Worm (Caenorhabditis elegans) whole organism, L4/young adult: ENCODE measurements around the gene F21C10.6.

ENCODE experiments used
- W03F9.2 ChIP-seq: fragments of 150-350 bp; optimal IDR thresholded peaks from 2 replicates; lab custom pipeline; 2014; ENCODE audit warnings: missing biosample characterization, missing genetic modification characterization
- dao-5 ChIP-seq: sonication (generic microtip); optimal IDR thresholded peaks from 2 replicates; lab custom pipeline; 2016; ENCODE audit warnings: missing genotype, missing genetic modification characterization, moderate library complexity, missing compliant biosample characterization
- him-1 ChIP-seq: sonication (generic microtip); optimal IDR thresholded peaks from 2 replicates; lab custom pipeline; 2016; ENCODE audit warnings: missing genotype, missing genetic modification reagents, missing genetic modification characterization, missing compliant biosample characterization

DNA sequence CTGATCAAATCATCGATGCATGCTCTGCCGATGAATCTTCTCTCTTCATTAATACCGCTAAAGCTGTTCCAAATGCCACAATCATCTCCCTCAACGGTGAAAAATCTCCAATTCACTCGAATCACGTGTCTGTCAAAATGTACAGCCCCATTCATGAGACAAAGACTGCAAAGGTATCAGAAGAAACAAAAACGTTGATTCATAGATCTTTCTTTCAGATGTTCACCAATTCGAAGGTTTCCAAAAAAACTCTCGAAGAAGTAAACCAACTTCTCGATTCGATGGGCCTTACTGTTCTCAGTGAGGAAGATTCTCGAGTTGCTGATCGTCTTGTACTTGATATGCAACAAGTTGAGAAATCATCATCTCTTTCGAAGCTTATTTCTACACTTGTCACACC, 27.6 kb upstream of the F21C10.6 start:
- TF ChIP-seq him-1 (tag; lab: Kevin White, UChicago) (no peak), dao-5 (tag; lab: Kevin White, UChicago) (no peak), W03F9.2 (tag; lab: Kevin White, UChicago) (no peak)
